Fruit fly (Drosophila melanogaster) whole organism, embryonic: ENCODE measurements around the gene svr.

ENCODE experiments used
- CG17359 ChIP-seq: fragments of 200-800 bp; sonication (Bioruptor generic); optimal IDR thresholded peaks from 3 replicates; lab custom pipeline; 2018; ENCODE audit warnings: missing biosample characterization, mild to moderate bottlenecking, missing genetic modification characterization, moderate library complexity
- Kr ChIP-seq: fragments of 200-800 bp; sonication (Bioruptor generic); optimal IDR thresholded peaks from 2 replicates; lab custom pipeline; 2017; ENCODE audit warnings: missing biosample characterization, mild to moderate bottlenecking, missing genetic modification characterization
- fd3F ChIP-seq: fragments of 200-800 bp; sonication (Bioruptor generic); optimal IDR thresholded peaks from 2 replicates; lab custom pipeline; 2018; ENCODE audit warnings: missing biosample characterization, mild to moderate bottlenecking, missing genetic modification characterization, moderate library complexity
- mam ChIP-seq: fragments of 200-800 bp; sonication (Bioruptor generic); optimal IDR thresholded peaks from 3 replicates; lab custom pipeline; 2016; ENCODE audit warnings: missing biosample characterization, missing genetic modification characterization

DNA sequence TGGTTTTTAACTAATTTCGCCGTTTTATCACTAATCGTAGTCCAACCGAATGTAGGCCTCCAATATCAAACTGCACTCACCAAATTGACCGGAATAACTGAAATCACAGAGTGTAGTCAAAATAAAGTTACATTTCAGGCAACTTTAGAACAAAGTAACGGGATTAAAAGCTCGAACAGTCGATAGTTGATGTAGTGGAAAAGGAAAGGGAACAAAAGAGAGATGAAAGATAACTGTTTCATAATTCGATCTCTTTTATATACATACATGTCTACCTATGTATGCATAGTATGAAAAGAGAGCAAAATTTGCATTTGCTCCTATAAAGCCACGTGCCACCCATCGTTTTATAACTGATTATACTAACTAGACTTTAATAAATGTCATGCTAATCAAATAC lies 25.6 kb upstream of the svr start, which contains the start of gene CG32816:
- TF ChIP-seq Kr (GFP tag; lab: Kevin White, UChicago): no peak
- TF ChIP-seq CG17359 (tag; lab: Kevin White, UChicago): no peak
- TF ChIP-seq mam (GFP tag; lab: Kevin White, UChicago): no peak
- TF ChIP-seq fd3F (GFP tag; lab: Kevin White, UChicago): no peak
